Worm (Caenorhabditis elegans) whole organism, mixed stage, embryonic: ENCODE data around the gene Y43F8C.17.

Experiments used
- M03D4.4 ChIP-seq: sonication (generic microtip); optimal IDR thresholded peaks from 2 replicates; lab custom pipeline; 2017; ENCODE audit warnings: mild to moderate bottlenecking, missing genetic modification characterization, missing compliant biosample characterization
- bed-3 ChIP-seq: fragments of 200-800 bp; sonication (Bioruptor generic); optimal IDR thresholded peaks from 3 replicates; lab custom pipeline; 2018; ENCODE audit warnings: mild to moderate bottlenecking, missing genetic modification characterization, moderate library complexity, missing compliant biosample characterization
- blmp-1 ChIP-seq: fragments of 150-350 bp; optimal IDR thresholded peaks from 2 replicates; lab custom pipeline; 2014; ENCODE audit warnings: missing biosample characterization, missing genetic modification characterization
- ceh-39 ChIP-seq: fragments of 150-350 bp; optimal IDR thresholded peaks from 2 replicates; lab custom pipeline; 2014; ENCODE audit warnings: missing biosample characterization, missing genetic modification characterization
- ceh-43 ChIP-seq: fragments of 200-800 bp; sonication (Bioruptor generic); optimal IDR thresholded peaks from 2 replicates; lab custom pipeline; 2018; ENCODE audit warnings: mild to moderate bottlenecking, missing genetic modification characterization, moderate library complexity, missing compliant biosample characterization
- ceh-83 ChIP-seq: fragments of 200-800 bp; sonication (Bioruptor generic); optimal IDR thresholded peaks from 2 replicates; lab custom pipeline; 2018; ENCODE audit warnings: mild to moderate bottlenecking, missing genetic modification characterization, missing compliant biosample characterization
- ces-1 ChIP-seq: fragments of 150-350 bp; optimal IDR thresholded peaks from 2 replicates; lab custom pipeline; 2014; ENCODE audit warnings: missing biosample characterization, missing genetic modification reagents, missing genetic modification characterization
- cnd-1 ChIP-seq: fragments of 200-800 bp; sonication (Bioruptor generic); optimal IDR thresholded peaks from 2 replicates; lab custom pipeline; 2018; ENCODE audit warnings: mild to moderate bottlenecking, missing genetic modification characterization, missing compliant biosample characterization
- drap-1 ChIP-seq: fragments of 200-800 bp; sonication (Bioruptor generic); optimal IDR thresholded peaks from 3 replicates; lab custom pipeline; 2018; ENCODE audit warnings: mild to moderate bottlenecking, missing genetic modification characterization, missing compliant biosample characterization
- elt-1 ChIP-seq: sonication (generic microtip); optimal IDR thresholded peaks from 2 replicates; lab custom pipeline; 2017; ENCODE audit warnings: missing genetic modification characterization, mild to moderate bottlenecking, missing compliant biosample characterization, antibody characterized with exemption, moderate library complexity, borderline replicate concordance; ENCODE audit not compliant: insufficient read depth
- elt-3 ChIP-seq: fragments of 150-350 bp; optimal IDR thresholded peaks from 2 replicates; lab custom pipeline; 2014; ENCODE audit warnings: missing biosample characterization, missing genetic modification characterization
- flh-1 ChIP-seq: fragments of 200-800 bp; sonication (Bioruptor generic); optimal IDR thresholded peaks from 2 replicates; lab custom pipeline; 2018; ENCODE audit warnings: mild to moderate bottlenecking, missing genetic modification characterization, moderate library complexity, missing compliant biosample characterization
- ham-2 ChIP-seq: fragments of 200-800 bp; sonication (Bioruptor generic); optimal IDR thresholded peaks from 2 replicates; lab custom pipeline; 2018; ENCODE audit warnings: mild to moderate bottlenecking, missing genetic modification characterization, missing compliant biosample characterization
- hlh-1 ChIP-seq: fragments of 150-350 bp; optimal IDR thresholded peaks from 2 replicates; lab custom pipeline; 2014; ENCODE audit warnings: missing biosample characterization, missing genetic modification reagents, missing genetic modification characterization
- lin-13 ChIP-seq: fragments of 150-350 bp; optimal IDR thresholded peaks from 2 replicates; lab custom pipeline; 2014; ENCODE audit warnings: missing biosample characterization, missing genetic modification characterization
- lin-32 ChIP-seq: fragments of 200-800 bp; sonication (Bioruptor generic); optimal IDR thresholded peaks from 2 replicates; lab custom pipeline; 2018; ENCODE audit warnings: mild to moderate bottlenecking, missing genetic modification characterization, missing compliant biosample characterization
- lsy-2 ChIP-seq: fragments of 150-350 bp; optimal IDR thresholded peaks from 2 replicates; lab custom pipeline; 2014; ENCODE audit warnings: missing biosample characterization, missing genetic modification characterization
- mab-5 ChIP-seq: fragments of 150-350 bp; optimal IDR thresholded peaks from 2 replicates; lab custom pipeline; 2014; ENCODE audit warnings: missing biosample characterization, missing genetic modification characterization
- mep-1 ChIP-seq: fragments of 150-350 bp; optimal IDR thresholded peaks from 2 replicates; lab custom pipeline; 2017; ENCODE audit warnings: missing biosample characterization, missing genetic modification reagents, missing genetic modification characterization, inconsistent platforms
- mls-2 ChIP-seq: sonication (generic microtip); optimal IDR thresholded peaks from 2 replicates; lab custom pipeline; 2016; ENCODE audit warnings: mild to moderate bottlenecking, missing genetic modification characterization, moderate library complexity, missing compliant biosample characterization
- nhr-12 ChIP-seq: fragments of 150-350 bp; optimal IDR thresholded peaks from 2 replicates; lab custom pipeline; 2014; ENCODE audit warnings: missing biosample characterization, missing genetic modification characterization
- nhr-2 ChIP-seq: fragments of 150-350 bp; optimal IDR thresholded peaks from 2 replicates; lab custom pipeline; 2014; ENCODE audit warnings: missing biosample characterization, missing genetic modification characterization
- nhr-237 ChIP-seq: fragments of 150-350 bp; optimal IDR thresholded peaks from 2 replicates; lab custom pipeline; 2014; ENCODE audit warnings: missing biosample characterization, missing genetic modification characterization
- nhr-76 ChIP-seq: sonication (generic microtip); optimal IDR thresholded peaks from 2 replicates; lab custom pipeline; 2017; ENCODE audit warnings: missing biosample characterization, missing genetic modification characterization
- pha-4 ChIP-seq: fragments of 150-350 bp; optimal IDR thresholded peaks from 2 replicates; lab custom pipeline; 2018; ENCODE audit warnings: missing biosample characterization, missing genetic modification reagents, missing genetic modification characterization
- snpc-4 ChIP-seq: fragments of 150-350 bp; optimal IDR thresholded peaks from 2 replicates; lab custom pipeline; 2014; ENCODE audit warnings: missing biosample characterization, missing genetic modification characterization
- sptf-1 ChIP-seq: sonication (generic microtip); optimal IDR thresholded peaks from 2 replicates; lab custom pipeline; 2017; ENCODE audit warnings: mild to moderate bottlenecking, missing genetic modification characterization, moderate library complexity, missing compliant biosample characterization
- tbx-8 ChIP-seq: fragments of 200-800 bp; sonication (Bioruptor generic); optimal IDR thresholded peaks from 2 replicates; lab custom pipeline; 2018; ENCODE audit warnings: mild to moderate bottlenecking, missing genetic modification characterization, moderate library complexity, missing compliant biosample characterization
- unc-120 ChIP-seq: sonication (generic microtip); optimal IDR thresholded peaks from 2 replicates; lab custom pipeline; 2017; ENCODE audit warnings: missing genetic modification characterization, missing compliant biosample characterization; ENCODE audit not compliant: poor library complexity, severe bottlenecking
- unc-62 ChIP-seq: fragments of 150-350 bp; optimal IDR thresholded peaks from 2 replicates; lab custom pipeline; 2014; ENCODE audit warnings: missing biosample characterization, missing genetic modification reagents, missing genetic modification characterization
- zip-8 ChIP-seq: fragments of 150-350 bp; optimal IDR thresholded peaks from 2 replicates; lab custom pipeline; 2014; ENCODE audit warnings: missing biosample characterization, missing genetic modification characterization
- ztf-11 ChIP-seq: fragments of 150-350 bp; optimal IDR thresholded peaks from 2 replicates; lab custom pipeline; 2014; ENCODE audit warnings: missing biosample characterization, missing genetic modification characterization

Y43F8C.17 gene

DNA sequence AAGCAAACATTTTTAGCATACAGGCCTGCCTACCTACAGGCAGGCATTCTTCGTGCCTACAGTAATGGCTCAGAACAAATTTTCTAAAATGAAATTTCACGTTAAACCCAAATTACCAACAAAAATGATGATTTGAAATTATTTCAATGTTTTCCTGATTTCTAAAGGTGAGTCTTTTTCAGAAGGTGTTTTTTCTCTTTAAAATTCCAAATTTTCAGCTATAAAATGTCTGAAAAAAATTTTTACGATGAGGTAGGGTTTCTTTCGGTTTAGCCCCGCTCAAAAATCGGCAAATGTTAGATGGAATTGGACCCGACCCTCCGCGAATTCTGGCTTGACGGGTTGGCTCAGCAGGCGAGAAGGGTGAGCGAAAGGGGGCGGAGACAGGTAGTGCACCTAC, 29.9 kb downstream of the Y43F8C.17 start, which contains the start of gene W04E12.5:
TSS of gene W04E12.5 (plus strand) at position 301 of the 400 bp plus-strand sequence.
- TF ChIP-seq ceh-39 (tag; lab: Kevin White, UChicago) (no peak), zip-8 (tag; lab: Kevin White, UChicago) (no peak), lin-32 (no peak)
- TF ChIP-seq, all 35 proteins: peak for 0

ce11 chrV:19747144-19747543, 31.2 kb downstream of the Y43F8C.17 start:
- no peak for TF ChIP-seq sptf-1

ce11 chrV:19751124-19751523, 35.2 kb downstream of the Y43F8C.17 start, which contains the start of gene clec-49:
clec-49 (minus strand) TSS chrV:19751226.
- TF ChIP-seq unc-120 (tag; lab: Kevin White, UChicago) (no peak), nhr-76 (no peak), ceh-83 (GFP tag; lab: Kevin White, UChicago) (no peak), lin-32 (no peak), hlh-1 (no peak), lin-13 (no peak), zip-8 (tag; lab: Kevin White, UChicago) (no peak), sptf-1 (no peak), mls-2 (no peak), bed-3 (GFP tag; lab: Kevin White, UChicago) (no peak), ztf-11 (tag; lab: Kevin White, UChicago) (no peak), ceh-39 (tag; lab: Kevin White, UChicago) (no peak), blmp-1 (tag; lab: Kevin White, UChicago) (no peak), ces-1 (GFP tag; lab: Kevin White, UChicago) (no peak)

DNA sequence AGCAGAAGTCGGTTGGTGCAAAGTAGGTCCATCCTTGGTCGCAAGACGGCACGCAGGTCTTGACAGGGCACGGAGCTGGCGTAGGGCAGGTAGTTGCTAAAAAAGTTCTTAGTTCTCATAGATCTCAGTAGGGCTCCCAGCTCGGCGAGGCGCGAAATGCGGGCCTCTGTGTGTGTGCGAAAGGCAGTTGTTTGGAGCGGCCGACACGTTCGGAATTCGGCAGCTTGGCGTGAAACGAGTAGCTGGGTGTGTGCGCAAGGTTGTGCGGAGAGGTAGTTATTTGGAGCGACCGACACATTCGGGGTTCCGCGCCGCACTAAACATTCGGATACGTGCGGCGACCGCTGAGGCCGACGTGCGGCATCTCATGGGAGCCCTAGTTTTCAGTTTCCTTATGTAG, 36.9 kb downstream of the Y43F8C.17 start:
- TF ChIP-seq tbx-8 (GFP tag; lab: Kevin White, UChicago) (no peak), elt-3 (no peak), unc-120 (tag; lab: Kevin White, UChicago) (no peak), M03D4.4 (no peak), lsy-2 (tag; lab: Kevin White, UChicago) (no peak), ceh-83 (GFP tag; lab: Kevin White, UChicago) (no peak), blmp-1 (tag; lab: Kevin White, UChicago) (no peak), pha-4 (tag; lab: Kevin White, UChicago) (no peak), ztf-11 (tag; lab: Kevin White, UChicago) (no peak), zip-8 (tag; lab: Kevin White, UChicago) (no peak)
- TF ChIP-seq, all 35 proteins: peak for 0

DNA sequence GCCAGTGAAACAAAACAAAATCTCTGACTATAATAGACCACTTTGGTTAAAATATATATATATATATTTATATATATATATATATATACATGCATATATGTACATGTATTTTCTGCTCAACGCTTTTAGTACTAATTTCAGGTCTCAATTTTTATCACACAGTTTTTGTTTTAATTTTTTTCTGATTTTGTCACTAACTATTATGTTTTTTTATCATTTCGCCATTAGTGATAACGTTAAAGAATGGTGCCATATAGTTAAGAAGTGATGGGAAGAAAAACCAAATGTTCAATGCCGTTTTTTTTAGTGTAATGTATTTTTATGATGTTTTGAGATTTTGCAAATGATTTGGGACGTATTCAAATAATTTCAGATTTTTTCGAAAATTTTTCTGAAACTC, 38.4 kb downstream of the Y43F8C.17 start:
- TF ChIP-seq flh-1 (GFP tag; lab: Kevin White, UChicago): no peak
- TF ChIP-seq nhr-76: no peak
- no peak for TF ChIP-seq nhr-2 (tag; lab: Kevin White, UChicago)
- no peak for TF ChIP-seq mls-2
- no peak for TF ChIP-seq ceh-83 (GFP tag; lab: Kevin White, UChicago)
- TF ChIP-seq ces-1 (GFP tag; lab: Kevin White, UChicago): no peak
- no peak for TF ChIP-seq bed-3 (GFP tag; lab: Kevin White, UChicago)
- TF ChIP-seq ceh-39 (tag; lab: Kevin White, UChicago): no peak
- TF ChIP-seq lin-13: no peak
- no peak for TF ChIP-seq ceh-43
- no peak for TF ChIP-seq elt-3

- TF ChIP-seq nhr-12 (tag; lab: Kevin White, UChicago) (no peak), lin-32 (no peak), nhr-237 (tag; lab: Kevin White, UChicago) (no peak), snpc-4 (no peak), cnd-1 (tag; lab: Kevin White, UChicago) (no peak), drap-1 (GFP tag; lab: Kevin White, UChicago) (no peak), bed-3 (GFP tag; lab: Kevin White, UChicago) (no peak), ham-2 (no peak), tbx-8 (GFP tag; lab: Kevin White, UChicago) (no peak), mab-5 (tag; lab: Kevin White, UChicago) (no peak), elt-1 (tag; lab: Kevin White, UChicago) (no peak), hlh-1 (no peak), nhr-76 (no peak), unc-62 (GFP tag; lab: Kevin White, UChicago) (no peak), nhr-2 (tag; lab: Kevin White, UChicago) (no peak), ztf-11 (tag; lab: Kevin White, UChicago) (no peak), mep-1 (tag; lab: Kevin White, UChicago) (no peak), mls-2 (no peak), ceh-83 (GFP tag; lab: Kevin White, UChicago) (no peak), lsy-2 (tag; lab: Kevin White, UChicago) (no peak)
These were observed 39.3 kb downstream of the Y43F8C.17 start, which contains the start of gene clec-50 for ce11 chrV:19755260-19755659. clec-50 (minus strand) TSS chrV:19755368.
